Fruit fly (Drosophila melanogaster) Kc167 (cell line): ENCODE data around the gene Pburs.

ENCODE experiments used
- Myc ChIP-seq: fragments of >200 bp; optimal IDR thresholded peaks from 2 replicates; lab custom pipeline; 2017; ENCODE audit warnings: missing external identifiers
- Sin3A ChIP-seq: fragments of >200 bp; optimal IDR thresholded peaks from 2 replicates; lab custom pipeline; 2018; ENCODE audit warnings: missing external identifiers

- TF ChIP-seq Myc (lab: Kevin White, UChicago) (no peak), Sin3A (lab: Kevin White, UChicago) (no peak)
Measured at dm6 chr2L:14447558-14447957, 30.4 kb upstream of the Pburs start.
